Worm (Caenorhabditis elegans): Measurements from ENCODE around the gene mec-18.

DNA sequence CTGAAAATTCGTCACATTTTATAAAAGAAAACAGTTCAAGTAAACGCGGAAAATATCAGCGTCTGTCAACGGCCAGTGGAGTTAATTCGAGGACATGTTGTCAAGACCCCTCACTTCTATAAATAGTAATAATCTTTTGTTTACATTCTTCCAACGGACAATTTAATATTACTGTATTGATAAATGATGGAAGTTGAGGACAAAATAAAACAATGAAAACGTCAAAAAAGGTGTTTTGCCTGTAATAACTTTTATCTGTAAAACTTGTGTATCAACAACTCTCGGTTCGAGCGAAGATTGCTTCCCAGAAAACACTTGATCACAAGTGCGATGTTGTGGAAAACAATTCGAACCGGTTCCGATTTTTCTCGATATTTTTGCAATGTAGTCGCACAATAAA lies 25.6 kb downstream of the mec-18 start:
- no peak for TF ChIP-seq efl-1 (optimal IDR thresholded peaks at IDR 0.05)
- no peak for TF ChIP-seq efl-1 (GFP tag; optimal IDR thresholded peaks at IDR 0.05 in 1 of 2)
- no peak for TF ChIP-seq lin-13 (GFP tag; optimal IDR thresholded peaks at IDR 0.05)
- no peak for TF ChIP-seq isw-1 (GFP tag; IDR thresholded peaks at IDR 0.05)
- TF ChIP-seq ama-1 (optimal IDR thresholded peaks at IDR 0.05), result no peak

Data from whole organism, L1 larva.